Fruit fly (Drosophila melanogaster) whole organism, pupa: ENCODE results near the gene E2f1.
A peak's percentile ranks its signal among the peaks of the same experiment; 100 is the strongest.

Experiments used
- CG10348 ChIP-seq: fragments of 200-800 bp; sonication (Bioruptor generic); IDR thresholded peaks from 2 replicates; pipeline ENCODE4 v1.3.6; 2022; ENCODE audit warnings: missing biosample characterization, missing genetic modification characterization
- CG12605 ChIP-seq: fragments of 200-800 bp; sonication (Bioruptor generic); IDR thresholded peaks from 2 replicates; pipeline ENCODE4 v1.3.6; 2022; ENCODE audit warnings: missing biosample characterization, missing genetic modification characterization
- CG13204 ChIP-seq: fragments of 200-800 bp; sonication (Bioruptor generic); optimal IDR thresholded peaks from 2 replicates; lab custom pipeline; 2018; ENCODE audit warnings: missing biosample characterization, mild to moderate bottlenecking, missing genetic modification characterization, moderate library complexity
- CG14655 ChIP-seq: fragments of 200-800 bp; sonication (Bioruptor generic); optimal IDR thresholded peaks from 3 replicates; lab custom pipeline; 2017; ENCODE audit warnings: mild to moderate bottlenecking, missing biosample characterization, missing genetic modification reagents, missing genetic modification characterization
- CG15710 ChIP-seq: fragments of 200-800 bp; sonication (Bioruptor generic); optimal IDR thresholded peaks from 2 replicates; lab custom pipeline; 2018; ENCODE audit warnings: missing biosample characterization, mild to moderate bottlenecking, missing genetic modification characterization, moderate library complexity
- CG17806 ChIP-seq: fragments of 200-800 bp; sonication (Bioruptor generic); optimal IDR thresholded peaks from 2 replicates; lab custom pipeline; 2018; ENCODE audit warnings: missing biosample characterization, mild to moderate bottlenecking, missing genetic modification characterization, moderate library complexity
- CG32121 ChIP-seq: fragments of 200-800 bp; sonication (Bioruptor generic); IDR thresholded peaks from 2 replicates; pipeline ENCODE4 v1.3.6; 2022; ENCODE audit warnings: missing biosample characterization, missing genetic modification characterization
- CG34367 ChIP-seq: fragments of 200-800 bp; sonication (Bioruptor generic); optimal IDR thresholded peaks from 2 replicates; lab custom pipeline; 2018; ENCODE audit warnings: missing biosample characterization, mild to moderate bottlenecking, missing genetic modification characterization
- CG4496 ChIP-seq: fragments of 200-800 bp; sonication (Bioruptor generic); IDR thresholded peaks from 3 replicates; pipeline ENCODE4 v1.3.6; 2022; ENCODE audit warnings: missing biosample characterization, missing genetic modification characterization
- CG8159 ChIP-seq: fragments of 200-800 bp; sonication (Bioruptor generic); optimal IDR thresholded peaks from 3 replicates; lab custom pipeline; 2018; ENCODE audit warnings: missing biosample characterization, mild to moderate bottlenecking, missing genetic modification characterization, moderate library complexity
- CG8301 ChIP-seq: fragments of 200-800 bp; sonication (Bioruptor generic); optimal IDR thresholded peaks from 2 replicates; lab custom pipeline; 2018; ENCODE audit warnings: missing biosample characterization, mild to moderate bottlenecking, missing genetic modification characterization
- CG9948 ChIP-seq: fragments of 200-800 bp; sonication (Bioruptor generic); optimal IDR thresholded peaks from 2 replicates; lab custom pipeline; 2018; ENCODE audit warnings: missing biosample characterization, mild to moderate bottlenecking, missing genetic modification characterization, moderate library complexity
- D1 ChIP-seq: fragments of 200-800 bp; sonication (Bioruptor generic); optimal IDR thresholded peaks from 2 replicates; lab custom pipeline; 2018; ENCODE audit warnings: missing biosample characterization, mild to moderate bottlenecking, missing genetic modification characterization, moderate library complexity
- EcR ChIP-seq: fragments of 200-800 bp; sonication (Bioruptor generic); optimal IDR thresholded peaks from 3 replicates; lab custom pipeline; 2019; ENCODE audit warnings: missing biosample characterization, missing genetic modification characterization, mild to moderate bottlenecking, moderate library complexity, missing genetic modification reagents
- Ets98B ChIP-seq: fragments of 200-800 bp; sonication (Bioruptor generic); IDR thresholded peaks from 2 replicates; pipeline ENCODE4 v1.3.6; 2022; ENCODE audit warnings: missing biosample characterization, missing genetic modification characterization
- Pif1A ChIP-seq: fragments of 200-800 bp; sonication (Bioruptor generic); optimal IDR thresholded peaks from 3 replicates; lab custom pipeline; 2016; ENCODE audit warnings: missing biosample characterization, missing genetic modification characterization
- Pif1B ChIP-seq: fragments of 200-800 bp; sonication (Bioruptor generic); optimal IDR thresholded peaks from 3 replicates; lab custom pipeline; 2016; ENCODE audit warnings: missing biosample characterization, missing genetic modification characterization
- Snoo ChIP-seq: fragments of 200-800 bp; sonication (Bioruptor generic); optimal IDR thresholded peaks from 3 replicates; lab custom pipeline; 2017; ENCODE audit warnings: missing biosample characterization, mild to moderate bottlenecking, missing genetic modification characterization, inconsistent platforms
- fd96Ca ChIP-seq: fragments of 200-800 bp; sonication (Bioruptor generic); IDR thresholded peaks from 3 replicates; pipeline ENCODE4 v1.3.6; 2022; ENCODE audit warnings: missing biosample characterization, missing genetic modification characterization
- gl ChIP-seq: fragments of 200-800 bp; sonication (Bioruptor generic); optimal IDR thresholded peaks from 2 replicates; lab custom pipeline; 2018; ENCODE audit warnings: missing biosample characterization, mild to moderate bottlenecking, missing genetic modification characterization
- rn ChIP-seq: fragments of 200-800 bp; sonication (Bioruptor generic); IDR thresholded peaks from 2 replicates; pipeline ENCODE4 v1.3.6; 2022; ENCODE audit warnings: missing biosample characterization, missing genetic modification characterization

The E2f1 gene

DNA sequence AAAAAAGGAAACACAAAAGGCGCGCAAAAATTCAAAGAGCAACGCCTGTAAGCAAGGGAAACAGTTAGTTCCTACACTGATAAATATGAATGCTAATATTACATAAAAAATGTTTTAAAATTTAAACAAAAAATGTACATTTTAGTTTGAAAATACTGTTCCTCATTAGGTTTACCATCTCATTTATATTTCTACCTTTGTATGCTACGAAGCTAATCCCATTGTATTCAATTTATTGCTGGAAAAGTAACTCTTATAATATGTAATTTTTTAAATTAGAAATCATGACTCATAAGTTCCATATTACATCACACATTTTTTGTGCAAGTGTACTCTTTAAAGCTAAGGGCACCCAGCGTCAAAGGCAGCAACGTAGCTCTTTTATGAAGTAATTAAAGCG, 18.6 kb upstream of the E2f1 start:
- TF ChIP-seq CG9948 (tag; lab: Kevin White, UChicago) (peak; percentile 52), Pif1A (GFP tag; lab: Kevin White, UChicago) (no peak), CG17806 (tag; lab: Kevin White, UChicago) (peak; percentile 59), CG32121 (no peak), CG4496 (GFP tag; lab: Robert Waterston, UW) (no peak), D1 (tag; lab: Kevin White, UChicago) (no peak), CG10348 (GFP tag; lab: Robert Waterston, UW) (no peak), rn (GFP tag; lab: Robert Waterston, UW) (no peak), EcR (no peak), CG8159 (peak; percentile 55), CG13204 (GFP tag; lab: Kevin White, UChicago) (no peak), gl (no peak), CG34367 (tag; lab: Kevin White, UChicago) (peak; percentile 1), Pif1B (no peak), CG15710 (tag; lab: Kevin White, UChicago) (peak; percentile 43), Ets98B (GFP tag; lab: Robert Waterston, UW) (no peak), CG14655 (peak; percentile 24), fd96Ca (GFP tag; lab: Robert Waterston, UW) (no peak), CG12605 (GFP tag; lab: Robert Waterston, UW) (no peak), Snoo (no peak), CG8301 (tag; lab: Kevin White, UChicago) (peak; percentile 15)

DNA sequence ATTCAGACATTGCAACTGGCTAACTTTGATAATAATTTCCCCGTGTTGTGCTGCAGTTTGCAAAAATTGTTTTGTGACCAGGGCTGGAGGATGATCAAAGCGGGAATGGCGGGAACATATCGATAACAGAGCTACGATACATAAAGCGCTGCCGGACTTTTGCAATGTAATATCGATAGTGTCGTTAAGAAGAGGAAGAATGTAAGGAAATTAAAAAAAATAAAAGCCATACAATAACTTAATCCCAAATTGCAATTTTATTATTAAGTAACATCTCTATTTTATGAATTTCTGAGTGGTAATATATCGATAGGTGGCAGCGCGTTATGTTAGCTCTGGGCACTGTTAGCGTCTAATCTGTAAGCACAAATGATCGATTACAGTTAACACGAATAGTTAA, 11.0 kb upstream of the E2f1 start, which contains the start of gene PolA1:
Gene PolA1 (minus strand): TSS at position 115 of the 400 bp plus-strand sequence.
- no peak for TF ChIP-seq Pif1B
- TF ChIP-seq CG12605 (GFP tag; lab: Robert Waterston, UW), result no peak
- no peak for TF ChIP-seq CG32121
- TF ChIP-seq Pif1A (GFP tag; lab: Kevin White, UChicago), result no peak
- TF ChIP-seq rn (GFP tag; lab: Robert Waterston, UW), result no peak
- TF ChIP-seq EcR, result no peak
- TF ChIP-seq CG8301 (tag; lab: Kevin White, UChicago), result no peak
- TF ChIP-seq CG9948 (tag; lab: Kevin White, UChicago), result no peak
- TF ChIP-seq gl, result no peak
- no peak for TF ChIP-seq CG13204 (GFP tag; lab: Kevin White, UChicago)
- TF ChIP-seq Ets98B (GFP tag; lab: Robert Waterston, UW), result no peak
- TF ChIP-seq D1 (tag; lab: Kevin White, UChicago), result no peak

DNA sequence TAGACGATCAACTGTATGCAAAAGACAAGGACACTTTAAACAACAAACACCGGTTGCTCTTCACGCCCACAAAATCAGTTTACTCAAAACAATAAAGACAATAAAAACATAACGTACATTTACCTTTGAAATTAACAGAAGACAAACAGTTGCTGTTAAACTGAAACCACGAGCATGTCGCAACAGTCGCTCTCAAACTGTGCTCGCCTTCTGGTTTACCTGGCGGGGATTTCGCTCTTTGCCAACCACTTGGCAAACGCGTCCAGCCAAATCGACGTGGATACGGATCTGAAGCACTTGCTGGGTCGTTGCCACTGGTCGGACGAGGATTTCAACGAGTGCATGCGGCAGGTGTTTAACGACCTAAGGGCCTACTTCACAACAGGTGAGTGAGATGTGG, 4.7 kb upstream of the E2f1 start:
- TF ChIP-seq CG9948 (tag; lab: Kevin White, UChicago) (no peak), CG32121 (no peak), Pif1A (GFP tag; lab: Kevin White, UChicago) (no peak)

DNA sequence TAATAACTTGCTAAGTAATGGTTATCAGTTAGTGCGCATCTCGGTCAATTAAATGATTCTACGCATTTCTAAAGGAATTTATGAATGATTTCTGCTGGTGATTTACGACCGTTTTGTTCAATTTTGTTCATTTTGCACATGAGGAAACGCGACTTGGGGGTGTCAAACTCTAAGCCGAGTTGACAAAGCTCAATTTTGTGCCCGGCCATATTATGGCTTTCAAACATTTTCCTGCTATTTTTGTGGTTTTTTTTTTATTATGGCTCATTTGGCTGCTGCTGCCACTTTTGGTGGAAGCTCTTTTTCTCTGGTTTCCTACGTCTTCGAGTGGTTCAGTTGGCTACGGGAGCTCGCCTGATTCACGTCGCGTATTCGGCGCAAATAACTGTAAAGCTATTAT, 3.4 kb upstream of the E2f1 start, which contains the start of gene Jhbp16:
Gene Jhbp16 (plus strand): TSS at position 301 of the 400 bp plus-strand sequence.
- TF ChIP-seq CG14655 (no peak), CG4496 (GFP tag; lab: Robert Waterston, UW) (0 out of 3 replicates have a peak, but pooled peaks have one; percentile 50)

DNA sequence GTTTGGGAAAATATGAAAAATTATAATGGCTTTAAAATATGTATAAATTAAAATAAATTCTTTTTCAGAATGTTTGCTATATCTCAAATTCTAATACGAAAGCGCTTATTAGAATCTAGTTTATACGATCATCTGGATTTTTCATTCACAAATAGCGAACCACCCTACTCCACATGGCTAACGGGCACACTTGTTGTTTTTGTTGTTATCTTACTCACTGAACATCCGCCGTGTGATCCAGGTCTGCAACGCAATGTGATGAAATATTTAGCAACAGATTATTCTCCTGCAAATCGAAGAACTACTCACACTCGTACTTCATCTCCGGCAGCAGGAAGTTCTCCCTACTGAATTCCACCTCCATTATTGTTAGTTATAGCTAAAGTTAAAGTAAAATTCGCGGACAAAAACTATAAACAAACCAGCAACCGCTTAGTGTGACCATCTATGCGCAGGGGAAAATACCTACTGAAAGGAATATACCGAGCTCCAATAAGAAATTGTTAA, 1.9 kb upstream of the E2f1 start, which contains the start of gene Archease:
Gene Archease (minus strand): TSS at position 472 of the 507 bp plus-strand sequence.
- TF ChIP-seq gl, result peak; percentile 26
- no peak for TF ChIP-seq D1 (tag; lab: Kevin White, UChicago)
- no peak for TF ChIP-seq CG8301 (tag; lab: Kevin White, UChicago)
- no peak for TF ChIP-seq CG13204 (GFP tag; lab: Kevin White, UChicago)
- peak; percentile 77; the same call in 1 of the 2 replicates for TF ChIP-seq CG12605 (GFP tag; lab: Robert Waterston, UW)
- no peak for TF ChIP-seq CG10348 (GFP tag; lab: Robert Waterston, UW)
- TF ChIP-seq rn (GFP tag; lab: Robert Waterston, UW), result no peak
- TF ChIP-seq Snoo, result peak; percentile 65
- peak; percentile 6 for TF ChIP-seq CG34367 (tag; lab: Kevin White, UChicago)
- no peak for TF ChIP-seq CG14655
- TF ChIP-seq CG17806 (tag; lab: Kevin White, UChicago), result peak; percentile 65
- TF ChIP-seq Pif1B, result no peak
- peak; percentile 81 for TF ChIP-seq Ets98B (GFP tag; lab: Robert Waterston, UW)
- no peak for TF ChIP-seq CG8159
- TF ChIP-seq CG9948 (tag; lab: Kevin White, UChicago), result peak; percentile 50
- TF ChIP-seq Pif1A (GFP tag; lab: Kevin White, UChicago), result no peak
- TF ChIP-seq CG32121, result peak; percentile 64; the same call in 1 of the 2 replicates
- peak; percentile 18 for TF ChIP-seq EcR
- peak; percentile 59 for TF ChIP-seq CG15710 (tag; lab: Kevin White, UChicago)
- TF ChIP-seq CG4496 (GFP tag; lab: Robert Waterston, UW), result peak; percentile 68
- TF ChIP-seq fd96Ca (GFP tag; lab: Robert Waterston, UW), result no peak

DNA sequence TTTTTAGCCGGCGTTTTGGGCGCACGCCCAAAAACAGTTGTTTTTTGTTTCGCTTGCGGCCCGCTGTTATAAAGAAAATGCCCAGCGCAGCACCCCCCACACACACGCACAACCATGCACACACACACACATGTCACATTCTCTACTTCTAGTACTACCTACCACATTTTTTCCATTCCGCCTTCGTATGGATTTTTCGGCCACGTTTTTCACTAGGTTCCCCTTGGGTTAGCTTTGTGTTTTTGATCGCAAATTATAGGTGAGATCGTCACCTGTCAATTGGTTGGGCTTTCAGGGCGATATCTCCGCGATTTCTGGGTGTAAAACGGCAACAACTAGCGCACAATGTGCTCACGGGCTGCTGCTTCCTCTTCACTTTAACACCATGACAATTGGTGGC, 617 bp downstream of the E2f1 start:
- TF ChIP-seq CG15710 (tag; lab: Kevin White, UChicago) (no peak), CG13204 (GFP tag; lab: Kevin White, UChicago) (peak; percentile 5)
- TF ChIP-seq, all 21 proteins: peak for 1
